Worm (Caenorhabditis elegans): ENCODE data around the gene clec-222.

ce11 chrV:11271051-11271450 lies at the start of gene clec-222:
- TF ChIP-seq lin-39 (tag; optimal IDR thresholded peaks at IDR 0.05) = no peak
- no peak for TF ChIP-seq nhr-84 (tag; optimal IDR thresholded peaks at IDR 0.05)
- TF ChIP-seq aly-2 (tag; optimal IDR thresholded peaks at IDR 0.05) = no peak
- no peak for TF ChIP-seq aha-1 (tag; optimal IDR thresholded peaks at IDR 0.05)
- no peak for TF ChIP-seq ces-1 (GFP tag; optimal IDR thresholded peaks at IDR 0.05)
- TF ChIP-seq unc-62 (GFP tag; optimal IDR thresholded peaks at IDR 0.05) = no peak
- TF ChIP-seq sup-37 (GFP tag; optimal IDR thresholded peaks at IDR 0.05) = no peak
- no peak for TF ChIP-seq nhr-12 (tag; optimal IDR thresholded peaks at IDR 0.05)

Data from whole organism, L1 larva.